Fruit fly (Drosophila melanogaster): ENCODE measurements around the gene Ref2.

dm6 chr2L:12616748-12617147 lies 29.4 kb downstream of the Ref2 start:
- no peak for TF ChIP-seq CTCF (GFP tag; optimal IDR thresholded peaks at IDR 0.05)
- TF ChIP-seq mam (GFP tag; optimal IDR thresholded peaks at IDR 0.05): no peak
- no peak for TF ChIP-seq wor (GFP tag; IDR thresholded peaks at IDR 0.05)
- no peak for TF ChIP-seq CG8944 (GFP tag; optimal IDR thresholded peaks at IDR 0.05)
- no peak for TF ChIP-seq CG14965 (GFP tag; optimal IDR thresholded peaks at IDR 0.05; ENCODE audit: borderline replicate concordance)
- no peak for TF ChIP-seq Ada2b (GFP tag; IDR thresholded peaks at IDR 0.05)
- TF ChIP-seq usp (GFP tag; optimal IDR thresholded peaks at IDR 0.05): no peak

Measured in whole organism, embryonic.